Fruit fly (Drosophila melanogaster): Measurements from ENCODE around the gene CG11134.
A peak's percentile ranks its signal among the peaks of the same experiment; 100 is the strongest.

Gene CG11134

DNA sequence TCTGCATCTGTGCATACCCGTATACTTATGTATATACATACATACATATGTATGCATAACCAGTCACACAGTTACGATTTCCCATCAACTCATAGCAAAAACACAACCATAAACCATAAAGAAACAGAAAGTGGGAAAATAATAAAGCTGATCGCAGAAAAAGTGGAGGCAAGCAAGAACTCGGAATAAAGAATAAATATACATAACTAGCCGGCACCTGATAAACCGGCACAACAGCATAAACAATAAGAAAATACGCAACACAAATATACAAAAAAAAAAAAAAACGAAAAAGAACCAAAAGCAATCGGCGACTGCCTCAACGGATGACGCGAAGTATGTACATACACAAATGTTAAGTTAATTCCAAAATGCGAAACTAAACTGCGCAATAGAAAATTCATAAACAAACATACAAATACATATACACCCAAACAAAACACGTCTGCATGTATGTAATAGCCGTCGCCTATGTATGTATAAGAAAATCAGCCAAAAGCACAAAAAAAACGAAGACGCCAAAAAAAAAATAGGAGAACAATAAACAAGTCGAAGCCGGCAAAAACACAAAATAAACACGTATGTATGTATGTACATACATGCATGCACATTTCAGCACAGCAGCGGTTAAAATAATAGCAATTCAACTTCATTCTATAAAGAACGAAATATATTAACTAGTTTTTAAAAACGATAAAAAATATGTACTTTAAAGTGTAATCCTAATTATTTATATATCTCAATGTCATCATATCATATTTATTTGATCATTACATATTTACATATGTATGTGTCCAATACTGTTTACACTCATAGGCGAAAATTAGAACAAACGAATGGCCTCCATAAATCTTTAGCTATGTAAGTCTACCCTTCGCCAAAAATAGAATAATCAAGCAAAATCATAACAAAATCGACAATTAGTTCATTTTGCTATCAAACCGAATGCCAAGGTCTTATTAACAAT, 11.4 kb downstream of the CG11134 start (continued):
- TF ChIP-seq CG11085 (GFP tag; IDR thresholded peaks at IDR 0.05) (peak; percentile 39; the same call in 1 of the 2 replicates), croc (GFP tag; conservative IDR thresholded peaks at IDR 0.05) (no peak), Mes4 (GFP tag; optimal IDR thresholded peaks at IDR 0.05) (no peak), chn (GFP tag; optimal IDR thresholded peaks at IDR 0.05) (no peak), Hsf (GFP tag; optimal IDR thresholded peaks at IDR 0.05) (peak; percentile 50), tx (GFP tag; optimal IDR thresholded peaks at IDR 0.05) (no peak), her (GFP tag; optimal IDR thresholded peaks at IDR 0.05) (no peak), PHDP (tag; optimal IDR thresholded peaks at IDR 0.05) (peak; percentile 85), CG17328 (GFP tag; IDR thresholded peaks at IDR 0.05) (peak; percentile 50), al (GFP tag; IDR thresholded peaks at IDR 0.05) (peak; percentile 79), CG10267 (tag; optimal IDR thresholded peaks at IDR 0.05) (peak; percentile 64), knrl (GFP tag; IDR thresholded peaks at IDR 0.05; ENCODE audit: partially characterized antibody) (no peak), CG15073 (GFP tag; optimal IDR thresholded peaks at IDR 0.05) (no peak), Lpt (GFP tag; optimal IDR thresholded peaks at IDR 0.05) (no peak), CG4282 (GFP tag; optimal IDR thresholded peaks at IDR 0.05) (no peak), CG4707 (GFP tag; optimal IDR thresholded peaks at IDR 0.05) (no peak), CG9817 (tag; optimal IDR thresholded peaks at IDR 0.05) (peak; percentile 49), CG43689 (GFP tag; IDR thresholded peaks at IDR 0.05) (0 out of 2 replicates have a peak, but pooled peaks have one; percentile 43), Fer2 (tag; optimal IDR thresholded peaks at IDR 0.05) (peak; percentile 39), CG15479 (GFP tag; optimal IDR thresholded peaks at IDR 0.05) (no peak), B-H1 (GFP tag; IDR thresholded peaks at IDR 0.05) (peak; percentile 53; the same call in 2 of the 3 replicates), Oaz (GFP tag; IDR thresholded peaks at IDR 0.05) (peak; percentile 54; the same call in 1 of the 2 replicates), E2f1 (GFP tag; IDR thresholded peaks at IDR 0.05) (peak; percentile 76), gcm2 (GFP tag; optimal IDR thresholded peaks at IDR 0.05) (peak; percentile 1), Mrtf (GFP tag; IDR thresholded peaks at IDR 0.05) (peak; percentile 25; the same call in 2 of the 3 replicates), CG17359 (tag; optimal IDR thresholded peaks at IDR 0.05) (peak; percentile 66), Dref (GFP tag; IDR thresholded peaks at IDR 0.05) (no peak), CG6683 (GFP tag; optimal IDR thresholded peaks at IDR 0.05) (peak; percentile 17), bab2 (GFP tag; optimal IDR thresholded peaks at IDR 0.05) (peak; percentile 30), slp2 (GFP tag; optimal IDR thresholded peaks at IDR 0.05) (no peak), so (GFP tag; IDR thresholded peaks at IDR 0.05) (peak; percentile 61; the same call in 1 of the 3 replicates), vnd (GFP tag; IDR thresholded peaks at IDR 0.05; ENCODE audit: partially characterized antibody) (no peak), Dfd (GFP tag; optimal IDR thresholded peaks at IDR 0.05) (no peak), dimm (GFP tag; IDR thresholded peaks at IDR 0.05) (no peak), BtbVII (GFP tag; optimal IDR thresholded peaks at IDR 0.05) (peak; percentile 30), mld (GFP tag; IDR thresholded peaks at IDR 0.05; ENCODE audit: partially characterized antibody) (no peak), Stat92E (GFP tag; optimal IDR thresholded peaks at IDR 0.05) (no peak), eyg (GFP tag; optimal IDR thresholded peaks at IDR 0.05) (no peak), Ada2b (GFP tag; IDR thresholded peaks at IDR 0.05) (peak; percentile 75), CG1603 (tag; optimal IDR thresholded peaks at IDR 0.05) (peak; percentile 59), MTF-1 (GFP tag; optimal IDR thresholded peaks at IDR 0.05; ENCODE audit: borderline replicate concordance) (no peak), odd (GFP tag; optimal IDR thresholded peaks at IDR 0.05) (peak; percentile 50), HLH3B (GFP tag; IDR thresholded peaks at IDR 0.05) (peak; percentile 78), danr (GFP tag; IDR thresholded peaks at IDR 0.05) (no peak), tll (GFP tag; optimal IDR thresholded peaks at IDR 0.05) (no peak), phol (tag; optimal IDR thresholded peaks at IDR 0.05) (peak; percentile 53), CG4820 (GFP tag; optimal IDR thresholded peaks at IDR 0.05) (peak; percentile 44), CG2678 (tag; optimal IDR thresholded peaks at IDR 0.05) (peak; percentile 89)

All from whole organism, embryonic.